Worm (Caenorhabditis elegans): ENCODE results near the gene Y50D4B.1.

The Y50D4B.1 gene

DNA sequence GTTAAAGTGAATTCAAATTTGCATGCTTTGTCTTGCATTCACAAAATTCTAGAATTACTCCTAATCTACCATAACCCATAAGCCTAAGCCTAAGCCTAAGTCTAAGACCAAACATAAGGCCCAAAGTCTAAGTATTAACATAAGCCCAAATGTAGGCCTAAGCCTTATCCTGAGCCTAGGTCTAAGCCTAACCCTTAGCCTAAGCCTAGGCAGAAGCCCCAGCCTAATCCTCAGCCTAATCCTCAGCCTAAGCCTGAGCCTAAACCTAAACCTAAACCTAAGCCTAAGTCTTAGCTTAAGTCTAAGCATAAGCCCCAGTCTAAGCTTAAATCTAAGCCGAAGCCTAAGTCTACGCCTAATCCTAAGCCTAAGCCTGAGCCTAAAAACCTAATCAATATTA lies 57.8 kb downstream of the Y50D4B.1 start:
- TF ChIP-seq jun-1 (tag; optimal IDR thresholded peaks at IDR 0.05), result no peak
- no peak for TF ChIP-seq fkh-8 (tag; optimal IDR thresholded peaks at IDR 0.05)
- no peak for TF ChIP-seq C04F5.9 (tag; optimal IDR thresholded peaks at IDR 0.05)
- TF ChIP-seq swsn-7 (tag; optimal IDR thresholded peaks at IDR 0.05), result no peak
- TF ChIP-seq lin-35 (GFP tag; optimal IDR thresholded peaks at IDR 0.05), result no peak
- TF ChIP-seq nhr-47 (tag; optimal IDR thresholded peaks at IDR 0.05), result no peak
- no peak for TF ChIP-seq aly-2 (tag; optimal IDR thresholded peaks at IDR 0.05)
- no peak for TF ChIP-seq unc-86 (tag; optimal IDR thresholded peaks at IDR 0.05)
- TF ChIP-seq fos-1 (tag; optimal IDR thresholded peaks at IDR 0.05), result no peak
- TF ChIP-seq nhr-237 (tag; optimal IDR thresholded peaks at IDR 0.05), result no peak
- TF ChIP-seq unc-62 (GFP tag; optimal IDR thresholded peaks at IDR 0.05), result no peak
- TF ChIP-seq pqm-1 (tag; optimal IDR thresholded peaks at IDR 0.05), result no peak
- TF ChIP-seq zag-1 (tag; optimal IDR thresholded peaks at IDR 0.05), result no peak
- TF ChIP-seq fkh-4 (tag; optimal IDR thresholded peaks at IDR 0.05; ENCODE audit: borderline replicate concordance), result no peak
- TF ChIP-seq grh-1 (GFP tag; IDR thresholded peaks at IDR 0.05), result no peak
- TF ChIP-seq blmp-1 (tag; optimal IDR thresholded peaks at IDR 0.05), result no peak
- no peak for TF ChIP-seq irx-1 (tag; optimal IDR thresholded peaks at IDR 0.05)

DNA sequence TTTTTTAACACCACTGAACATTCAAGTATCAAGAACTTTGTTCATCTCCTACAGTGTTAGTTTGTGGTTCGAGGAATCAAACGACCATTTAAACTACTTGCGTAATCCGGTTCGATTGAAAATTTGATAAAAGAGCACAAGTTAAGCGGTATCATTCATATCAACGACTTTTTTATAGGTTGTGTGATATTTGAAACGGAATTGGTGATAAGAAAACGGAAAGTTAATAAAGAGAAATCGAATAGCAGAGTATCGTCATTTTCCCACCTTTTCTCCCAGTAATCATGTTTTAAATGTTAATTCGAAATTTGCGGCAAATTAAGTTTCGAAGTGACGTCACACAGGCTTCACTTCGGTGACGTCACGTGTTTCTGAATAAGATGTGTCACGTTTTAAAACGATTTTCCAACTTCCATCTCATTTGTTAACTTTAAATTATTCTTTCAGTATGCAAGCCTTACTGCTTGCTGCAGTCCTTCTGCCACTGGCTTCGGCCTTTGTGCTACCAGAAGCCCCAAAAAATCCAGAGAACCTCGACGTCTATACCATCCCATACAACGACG lies 63.6 kb downstream of the Y50D4B.1 start, which contains the start of gene T21H3.1:
Gene T21H3.1 (plus strand): TSS at position 448 of the 563 bp plus-strand sequence.
- TF ChIP-seq tlp-1 (tag; optimal IDR thresholded peaks at IDR 0.05), result peak; percentile 31
- TF ChIP-seq efl-1 (optimal IDR thresholded peaks at IDR 0.05), result no peak
- peak in 1 of 2 experiments; percentile 26 for TF ChIP-seq efl-1 (GFP tag; optimal IDR thresholded peaks at IDR 0.05 in 1 of 2)
- TF ChIP-seq pag-3 (tag; optimal IDR thresholded peaks at IDR 0.05; ENCODE audit: borderline replicate concordance, insufficient read depth), result no peak
- peak; percentile 74 for TF ChIP-seq elt-2 (tag; optimal IDR thresholded peaks at IDR 0.05)
- no peak for TF ChIP-seq blmp-1 (tag; optimal IDR thresholded peaks at IDR 0.05)
- TF ChIP-seq lin-35 (GFP tag; optimal IDR thresholded peaks at IDR 0.05), result peak in 1 of 2 experiments; percentile 17
- no peak for TF ChIP-seq nhr-12 (tag; optimal IDR thresholded peaks at IDR 0.05)
- TF ChIP-seq pqm-1 (tag; optimal IDR thresholded peaks at IDR 0.05), result peak; percentile 31

Data from whole organism, L1 larva.